In the genomic region with DNA sequence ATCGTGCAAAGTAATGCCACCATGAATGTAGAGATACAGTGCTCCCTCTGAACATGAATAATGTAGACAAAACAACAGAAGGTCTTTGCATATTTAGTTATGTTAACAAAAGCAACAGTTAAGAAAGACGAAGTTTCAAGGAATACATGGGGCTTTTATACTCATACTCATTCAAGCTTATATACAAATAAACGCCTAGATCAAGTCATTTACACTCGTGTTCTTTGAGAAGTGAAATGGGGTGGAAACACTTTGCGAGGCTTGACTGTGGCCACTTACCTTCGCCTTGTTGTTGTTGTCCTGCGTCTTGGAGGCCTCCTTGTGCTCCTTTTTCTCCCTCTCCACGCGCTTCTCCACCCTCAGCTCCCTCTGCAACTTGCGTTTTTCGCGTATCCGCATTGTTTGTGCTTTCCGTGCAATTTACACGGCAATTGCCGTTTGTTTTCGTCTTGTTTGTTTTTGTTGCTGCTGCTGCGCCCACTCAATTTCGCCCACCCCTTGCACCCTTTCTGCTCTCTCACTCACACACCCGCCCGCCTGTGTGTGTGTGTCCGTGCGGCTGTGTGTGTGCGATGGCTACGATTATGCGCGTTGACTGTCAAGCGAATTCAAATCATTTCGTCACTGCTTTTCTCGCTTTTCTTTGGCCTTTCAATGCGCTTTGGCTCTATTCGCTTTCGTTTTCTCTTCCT, we compare ENCODE assay signal across 1 fruit fly cellular context.
TF ChIP-seq lines count a peak whose summit lies in the region.

No protein-coding gene starts in this region.

TF ChIP-seq in whole organism, embryonic, 481 proteins besides CTCF, POLR2A, EP300 and RAD21 (continued from another document):
- TF ChIP-seq CG7839 (tag; optimal IDR thresholded peaks at IDR 0.05; lab: Kevin White, UChicago) (peak; percentile 37), CG11504 (tag; optimal IDR thresholded peaks at IDR 0.05; lab: Kevin White, UChicago) (peak; percentile 20), CG10267 (tag; optimal IDR thresholded peaks at IDR 0.05; lab: Kevin White, UChicago) (no peak), tll (GFP tag; optimal IDR thresholded peaks at IDR 0.05; lab: Kevin White, UChicago) (peak in 1 of 2 experiments; percentile 33), Kr (GFP tag; optimal IDR thresholded peaks at IDR 0.05; lab: Kevin White, UChicago) (peak; percentile 43), dysf (GFP tag; IDR thresholded peaks at IDR 0.05; lab: Robert Waterston, UW) (peak; percentile 43; the same call in 2 of the 3 replicates), ci (GFP tag; IDR thresholded peaks at IDR 0.05; lab: Robert Waterston, UW) (peak; percentile 9; the same call in 1 of the 3 replicates), nau (GFP tag; optimal IDR thresholded peaks at IDR 0.05; lab: Kevin White, UChicago) (no peak), sens (GFP tag; lab: Kevin White, UChicago) (peak; percentile 50), grau (tag; optimal IDR thresholded peaks at IDR 0.05; lab: Kevin White, UChicago) (peak; percentile 86), CG13894 (tag; optimal IDR thresholded peaks at IDR 0.05; lab: Kevin White, UChicago) (peak; percentile 42), CG8478 (optimal IDR thresholded peaks at IDR 0.05; lab: Kevin White, UChicago) (peak; percentile 88), CG34422 (GFP tag; IDR thresholded peaks at IDR 0.05; lab: Robert Waterston, UW) (0 out of 3 replicates have a peak, but pooled peaks have one; percentile 34), CG8765 (GFP tag; IDR thresholded peaks at IDR 0.05; lab: Robert Waterston, UW) (no peak), p53 (GFP tag; optimal IDR thresholded peaks at IDR 0.05; lab: Kevin White, UChicago) (no peak), Aef1 (GFP tag; IDR thresholded peaks at IDR 0.05; lab: Robert Waterston, UW) (peak; percentile 32; the same call in 1 of the 3 replicates), CG2120 (GFP tag; optimal IDR thresholded peaks at IDR 0.05; lab: Kevin White, UChicago) (peak; percentile 31), Hr39 (optimal IDR thresholded peaks at IDR 0.05; lab: Kevin White, UChicago) (peak; percentile 89), CG4404 (GFP tag; IDR thresholded peaks at IDR 0.05; lab: Robert Waterston, UW) (no peak), Ptx1 (GFP tag; IDR thresholded peaks at IDR 0.05; lab: Robert Waterston, UW) (0 out of 2 replicates have a peak, but pooled peaks have one; percentile 9), sr (GFP tag; IDR thresholded peaks at IDR 0.05; lab: Robert Waterston, UW) (peak; percentile 90), Bgb (GFP tag; IDR thresholded peaks at IDR 0.05; lab: Robert Waterston, UW; ENCODE audit: partially characterized antibody) (0 out of 2 replicates have a peak, but pooled peaks have one; percentile 8), GATAe (GFP tag; conservative IDR thresholded peaks at IDR 0.05; lab: Robert Waterston, UW) (0 out of 2 replicates have a peak, but pooled peaks have one; percentile 9), CG2678 (tag; optimal IDR thresholded peaks at IDR 0.05; lab: Kevin White, UChicago) (peak; percentile 17), CG7556 (GFP tag; optimal IDR thresholded peaks at IDR 0.05; lab: Kevin White, UChicago) (peak; percentile 6), wdn (GFP tag; IDR thresholded peaks at IDR 0.05; lab: Robert Waterston, UW) (0 out of 2 replicates have a peak, but pooled peaks have one; percentile 20), hbn (GFP tag; IDR thresholded peaks at IDR 0.05; lab: Robert Waterston, UW; ENCODE audit: partially characterized antibody) (no peak), row (GFP tag; IDR thresholded peaks at IDR 0.05; lab: Robert Waterston, UW) (peak; percentile 63), chn (GFP tag; optimal IDR thresholded peaks at IDR 0.05; lab: Kevin White, UChicago) (peak; percentile 19)
TF ChIP-seq in whole organism, embryonic: peak in this region for 37.
